Fruit fly (Drosophila melanogaster) S2 (cell line): Measurements from ENCODE around the gene CG17929.

Source experiments
- CG8478 ChIP-seq: fragments of >200 bp; optimal IDR thresholded peaks from 2 replicates; lab custom pipeline; 2018
- CTCF ChIP-seq, 2 experiments: fragments of >200 bp; optimal IDR thresholded peaks; 2 replicates each; lab custom pipeline; 2018

Gene CG17929

DNA sequence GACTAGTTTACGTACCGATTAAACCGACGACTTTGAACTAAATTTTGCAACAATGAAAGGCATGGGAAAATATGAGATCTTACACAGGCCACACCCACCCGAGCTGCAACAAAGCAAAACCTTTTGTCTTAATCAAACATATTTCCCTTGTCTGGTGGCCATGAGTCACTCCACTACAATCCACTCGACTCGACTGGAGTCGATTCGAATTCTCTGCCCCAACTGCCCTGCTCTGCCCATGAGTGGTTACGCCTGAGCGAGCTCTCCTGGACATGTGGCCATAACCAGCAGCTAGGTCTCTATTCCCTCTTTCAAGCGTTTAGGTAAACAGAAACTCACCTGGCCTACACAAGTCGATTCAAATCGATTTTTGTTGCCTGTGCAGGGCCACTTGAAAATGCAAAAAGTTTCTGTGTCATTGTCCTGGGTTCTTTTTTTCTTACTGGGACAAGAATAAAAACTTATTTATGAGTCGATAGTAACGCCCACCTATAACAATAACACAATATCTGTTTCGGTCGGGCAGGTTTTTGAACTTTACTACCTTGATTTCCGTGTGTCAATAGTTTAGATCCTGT is 36.5 kb upstream of the CG17929 start:
- no peak for TF ChIP-seq CG8478
- no peak for TF ChIP-seq CTCF (optimal IDR thresholded peaks at IDR 0.05; lab: Kevin White, UChicago)

DNA sequence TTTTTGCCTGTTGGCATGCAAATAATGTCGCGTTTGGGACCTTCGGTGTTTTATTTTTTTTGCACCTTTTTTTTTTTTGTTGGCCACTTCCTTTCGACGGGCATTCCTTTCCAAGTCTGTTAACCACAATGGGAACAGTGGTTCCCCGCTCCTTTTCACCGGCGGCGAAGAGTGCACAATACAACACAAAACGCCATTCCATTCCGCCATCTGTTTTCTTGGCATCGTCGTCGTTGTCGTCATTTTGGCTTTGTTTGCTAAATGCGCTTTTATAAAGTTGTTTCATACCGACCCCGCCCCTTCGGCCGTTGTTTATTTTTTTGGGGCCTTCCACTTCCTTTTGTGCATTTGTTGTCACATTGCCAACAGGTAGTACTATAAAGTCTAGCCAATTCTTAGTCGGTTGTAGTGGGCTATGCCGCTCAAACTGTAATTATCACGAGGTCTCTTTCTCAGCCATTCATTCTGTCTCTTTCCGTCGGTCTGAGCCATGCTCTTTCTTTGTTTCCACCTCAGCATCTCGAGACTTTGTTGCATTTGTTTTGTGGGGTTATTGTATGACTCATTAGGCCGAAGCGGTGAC is 35.0 kb upstream of the CG17929 start:
- no peak for TF ChIP-seq CG8478
- TF ChIP-seq CTCF (optimal IDR thresholded peaks at IDR 0.05; lab: Kevin White, UChicago): no peak

DNA sequence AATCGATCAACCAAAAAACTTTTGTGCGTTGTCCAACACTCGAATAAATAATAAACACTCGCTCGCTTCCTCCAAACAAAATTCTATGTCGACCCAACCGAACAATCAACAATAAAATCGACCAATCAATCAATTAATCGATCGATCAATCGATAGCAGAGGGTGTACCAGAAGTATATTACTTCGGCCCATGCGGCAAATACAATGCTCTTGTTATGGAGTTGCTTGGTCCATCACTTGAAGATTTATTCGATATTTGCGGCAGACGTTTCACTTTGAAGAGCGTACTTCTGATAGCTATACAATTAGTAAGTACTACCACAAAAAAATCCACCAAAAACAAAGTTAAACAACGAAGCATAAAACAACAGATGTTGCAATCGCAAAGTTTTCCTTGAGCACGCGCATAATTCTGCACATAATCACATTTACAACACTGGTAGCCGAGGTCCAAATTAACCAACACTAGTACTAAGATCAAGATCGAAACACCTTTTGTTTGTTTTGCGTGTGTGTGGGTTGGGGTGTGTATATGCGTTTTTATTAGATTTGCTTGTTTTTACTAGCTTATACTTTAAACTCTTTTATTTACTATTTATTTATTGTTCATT is 29.7 kb upstream of the CG17929 start:
- TF ChIP-seq CTCF (optimal IDR thresholded peaks at IDR 0.05; lab: Kevin White, UChicago) (no peak), CG8478 (no peak)

- TF ChIP-seq CTCF (optimal IDR thresholded peaks at IDR 0.05; lab: Kevin White, UChicago): peak; percentile 46 to 61
- TF ChIP-seq CG8478: no peak
These were observed 19.9 kb upstream of the CG17929 start, which contains the start of gene Zip89B for dm6 chr3R:16305185-16305989. Gene Zip89B, plus strand, starts transcription at chr3R:16305758.

dm6 chr3R:16308057-16308456 is 17.2 kb upstream of the CG17929 start:
- TF ChIP-seq CTCF (optimal IDR thresholded peaks at IDR 0.05; lab: Kevin White, UChicago) (no peak), CG8478 (no peak)

- TF ChIP-seq CG8478: no peak
- TF ChIP-seq CTCF (optimal IDR thresholded peaks at IDR 0.05; lab: Kevin White, UChicago): no peak
These were observed 15.8 kb upstream of the CG17929 start for dm6 chr3R:16309302-16310080.

DNA sequence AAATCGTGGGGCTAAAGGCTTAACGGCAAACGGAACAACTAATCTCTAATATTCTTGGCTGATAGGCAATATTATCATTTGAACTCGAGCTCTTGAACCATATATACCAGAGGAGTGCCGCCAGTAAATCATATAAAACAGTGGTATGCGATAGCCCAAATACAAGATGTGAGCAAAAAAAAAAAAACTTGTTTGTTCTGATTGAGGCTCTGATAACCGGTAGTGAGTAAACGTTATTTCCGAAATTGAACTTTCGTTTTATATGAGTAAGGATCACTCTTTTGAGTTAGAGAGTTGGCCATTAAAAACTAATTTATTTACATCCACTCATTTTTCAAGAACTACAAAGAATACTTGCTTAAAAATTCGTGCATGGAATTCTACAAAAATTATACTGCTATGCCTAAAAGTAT is 15.2 kb upstream of the CG17929 start:
- TF ChIP-seq CG8478 (no peak), CTCF (optimal IDR thresholded peaks at IDR 0.05; lab: Kevin White, UChicago) (no peak)

DNA sequence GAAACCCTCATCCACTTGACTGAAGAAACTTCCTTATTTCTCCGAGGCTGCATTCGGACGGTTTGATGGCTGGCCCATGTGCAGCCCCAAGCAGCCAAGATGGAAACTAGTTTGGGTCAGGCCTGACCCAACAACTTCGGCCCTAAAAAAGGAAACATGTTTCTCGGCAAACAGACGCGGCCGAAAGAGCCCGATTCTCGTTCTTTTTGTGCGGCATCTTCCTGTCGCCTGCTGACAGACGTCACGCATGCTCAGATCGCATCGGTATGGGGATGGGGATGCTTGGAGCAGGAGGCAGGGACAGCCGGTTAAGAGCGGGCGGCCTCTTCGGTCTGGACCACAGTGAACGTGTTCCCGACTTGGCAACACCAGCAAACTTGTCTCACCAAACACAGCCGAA is 8.5 kb upstream of the CG17929 start:
- no peak for TF ChIP-seq CG8478
- no peak for TF ChIP-seq CTCF (optimal IDR thresholded peaks at IDR 0.05; lab: Kevin White, UChicago)

- TF ChIP-seq CG8478 (no peak), CTCF (optimal IDR thresholded peaks at IDR 0.05; lab: Kevin White, UChicago) (no peak)
These were observed 3.8 kb upstream of the CG17929 start, which contains the start of gene CG44044 for dm6 chr3R:16321538-16321937. Gene CG44044, plus strand, starts transcription at chr3R:16321838.

DNA sequence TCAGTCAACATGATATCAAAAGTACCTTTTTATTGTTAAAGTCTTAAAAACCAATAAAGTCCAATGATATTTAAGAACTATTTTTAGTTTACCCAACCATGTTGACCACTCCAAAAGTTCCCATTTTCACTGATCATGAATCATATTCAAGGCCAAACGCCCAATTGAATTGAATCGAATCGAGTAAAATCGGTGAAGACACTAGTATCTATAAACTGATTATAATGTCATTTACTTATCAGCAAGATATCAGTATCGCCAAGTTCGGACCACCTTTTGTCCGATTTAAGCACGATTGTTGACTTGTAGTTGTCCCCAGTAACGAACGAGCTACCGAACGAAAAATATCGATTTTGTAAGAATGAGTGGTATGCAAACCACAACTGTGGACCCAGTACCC is 2.2 kb upstream of the CG17929 start, which contains the start of gene CG6901:
TSS of gene CG6901 (plus strand) at position 323 of the 400 bp plus-strand sequence.
- TF ChIP-seq CG8478: no peak
- no peak for TF ChIP-seq CTCF (optimal IDR thresholded peaks at IDR 0.05; lab: Kevin White, UChicago)

DNA sequence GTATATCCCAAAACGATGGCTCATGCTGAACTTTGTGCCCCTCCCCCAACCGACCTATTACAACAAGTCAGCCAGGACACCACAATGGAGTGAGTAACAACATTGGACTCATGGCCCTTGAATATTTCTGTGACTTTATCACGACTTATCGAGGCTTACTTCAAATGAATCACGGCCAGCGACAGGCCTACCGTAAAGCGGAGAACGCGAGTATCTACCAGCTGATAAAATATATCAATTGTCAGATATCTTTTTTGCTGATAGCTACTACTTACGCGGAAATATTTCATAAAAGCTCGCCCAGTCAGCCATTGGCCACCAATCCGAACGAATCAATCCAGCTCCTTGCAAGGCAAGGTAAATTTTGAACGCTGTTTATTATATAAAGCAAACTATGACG is 2.3 kb downstream of the CG17929 start, which contains the start of gene CG17930:
TSS of gene CG17930 (plus strand) at position 301 of the 400 bp plus-strand sequence.
- TF ChIP-seq CTCF (optimal IDR thresholded peaks at IDR 0.05; lab: Kevin White, UChicago): no peak
- no peak for TF ChIP-seq CG8478

DNA sequence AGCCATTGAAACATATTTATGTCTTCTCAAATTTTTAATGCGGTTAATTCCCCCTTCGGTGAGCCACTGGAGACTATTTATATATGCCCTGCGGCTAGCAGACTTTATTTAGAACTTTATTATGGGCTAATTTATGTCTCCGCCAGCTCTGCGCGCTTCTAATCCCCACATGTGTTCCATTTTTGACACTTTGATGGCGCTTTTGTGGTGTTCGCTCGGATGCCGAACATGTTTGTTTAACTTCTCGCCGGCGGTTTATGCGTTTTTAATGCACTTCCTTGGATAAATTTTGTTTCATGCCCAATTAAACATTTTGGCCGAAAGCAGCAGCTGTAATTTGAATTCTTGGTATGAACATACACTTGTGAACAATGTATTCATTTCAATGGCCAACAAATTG is 4.5 kb downstream of the CG17929 start:
- TF ChIP-seq CTCF (optimal IDR thresholded peaks at IDR 0.05; lab: Kevin White, UChicago) (no peak), CG8478 (no peak)

- TF ChIP-seq CG8478: no peak
- TF ChIP-seq CTCF (optimal IDR thresholded peaks at IDR 0.05; lab: Kevin White, UChicago): no peak
These were observed 6.6 kb downstream of the CG17929 start for dm6 chr3R:16331809-16332343.

dm6 chr3R:16334329-16334728 is 9.0 kb downstream of the CG17929 start:
- TF ChIP-seq CTCF (optimal IDR thresholded peaks at IDR 0.05; lab: Kevin White, UChicago) (no peak), CG8478 (no peak)

DNA sequence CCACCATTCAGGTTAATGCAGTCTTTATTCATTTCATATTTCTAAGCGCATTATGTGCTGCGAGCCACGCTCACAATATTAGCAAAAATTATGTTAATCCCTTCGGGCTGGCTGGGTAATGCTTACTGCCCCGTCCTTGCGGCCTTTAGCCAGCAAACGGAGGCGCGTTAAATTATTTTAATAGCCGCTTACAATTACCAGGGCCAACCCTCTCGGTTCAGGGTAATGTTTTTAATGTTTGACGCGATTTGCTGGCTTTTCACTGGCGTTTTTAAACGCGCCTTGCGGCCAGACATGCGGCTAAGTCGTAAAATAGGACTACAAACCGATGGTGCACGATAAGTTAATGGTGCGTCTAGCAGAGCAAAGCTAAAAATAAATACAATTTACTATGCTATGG is 9.5 kb downstream of the CG17929 start:
- TF ChIP-seq CG8478 (no peak), CTCF (optimal IDR thresholded peaks at IDR 0.05; lab: Kevin White, UChicago) (no peak)
